Worm (Caenorhabditis elegans): ENCODE data around the gene daf-3.

DNA sequence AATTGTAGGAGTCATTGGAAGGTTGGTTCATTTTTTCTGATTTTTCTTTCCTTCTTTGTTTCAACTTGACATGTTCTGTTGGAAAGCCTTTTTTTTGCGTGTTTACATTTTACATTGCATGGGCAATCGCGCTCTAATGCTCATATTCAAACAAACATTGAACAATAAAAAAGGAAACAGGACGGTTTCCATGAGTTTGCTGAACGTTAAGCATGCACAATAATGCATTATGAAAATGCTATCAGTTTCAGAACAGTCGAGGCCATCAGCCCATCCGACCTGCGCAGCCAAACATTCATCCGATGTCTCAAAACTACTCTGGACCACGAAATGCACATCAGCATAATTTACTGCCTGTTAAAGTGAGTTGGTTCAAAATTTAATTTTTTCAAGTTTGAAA lies 34.7 kb downstream of the daf-3 start:
- TF ChIP-seq W03F9.2 (tag; optimal IDR thresholded peaks at IDR 0.05), result no peak
- no peak for TF ChIP-seq him-1 (tag; optimal IDR thresholded peaks at IDR 0.05)
- no peak for TF ChIP-seq dao-5 (tag; optimal IDR thresholded peaks at IDR 0.05)
